Fruit fly (Drosophila melanogaster) whole organism, embryonic: ENCODE results near the gene Cpr78Ca.

Source experiments
- CG10959 ChIP-seq: fragments of 200-800 bp; sonication (Bioruptor generic); IDR thresholded peaks from 2 replicates; pipeline ENCODE4 v1.3.6; 2022; ENCODE audit warnings: missing biosample characterization, missing genetic modification characterization
- CG11504 ChIP-seq: fragments of 200-800 bp; sonication (Bioruptor generic); optimal IDR thresholded peaks from 3 replicates; lab custom pipeline; 2019; ENCODE audit warnings: missing biosample characterization, mild to moderate bottlenecking, missing genetic modification characterization, moderate library complexity
- CG16779 ChIP-seq: fragments of 200-800 bp; sonication (Bioruptor generic); IDR thresholded peaks from 2 replicates; pipeline ENCODE4 v1.3.6; 2022; ENCODE audit warnings: missing biosample characterization, missing genetic modification characterization
- CG17186 ChIP-seq: fragments of 200-800 bp; sonication (Bioruptor generic); optimal IDR thresholded peaks from 3 replicates; lab custom pipeline; 2017; ENCODE audit warnings: missing biosample characterization, missing genetic modification reagents, missing genetic modification characterization
- CG2116 ChIP-seq: fragments of 200-800 bp; sonication (Bioruptor generic); optimal IDR thresholded peaks from 3 replicates; lab custom pipeline; 2018; ENCODE audit warnings: missing biosample characterization, mild to moderate bottlenecking, missing genetic modification characterization
- CG2120 ChIP-seq: fragments of 200-800 bp; sonication (Bioruptor generic); optimal IDR thresholded peaks from 3 replicates; lab custom pipeline; 2016; ENCODE audit warnings: missing biosample characterization, missing genetic modification characterization
- CG9437 ChIP-seq: fragments of 200-800 bp; sonication (Bioruptor generic); optimal IDR thresholded peaks from 2 replicates; lab custom pipeline; 2018; ENCODE audit warnings: missing biosample characterization, mild to moderate bottlenecking, missing genetic modification characterization
- Camta ChIP-seq: fragments of 200-800 bp; sonication (Bioruptor generic); optimal IDR thresholded peaks from 2 replicates; lab custom pipeline; 2016; ENCODE audit warnings: missing biosample characterization, missing genetic modification characterization
- ac ChIP-seq: fragments of 200-800 bp; sonication (Bioruptor generic); optimal IDR thresholded peaks from 3 replicates; lab custom pipeline; 2017; ENCODE audit warnings: missing biosample characterization, mild to moderate bottlenecking, missing genetic modification characterization
- dmrt11E ChIP-seq: fragments of 200-800 bp; sonication (Bioruptor generic); optimal IDR thresholded peaks from 3 replicates; lab custom pipeline; 2018; ENCODE audit warnings: missing biosample characterization, mild to moderate bottlenecking, missing genetic modification characterization, moderate library complexity
- pum ChIP-seq: fragments of 200-800 bp; sonication (Bioruptor generic); optimal IDR thresholded peaks from 2 replicates; lab custom pipeline; 2016; ENCODE audit warnings: missing biosample characterization, missing genetic modification characterization
- unpg ChIP-seq: fragments of 200-800 bp; sonication (Bioruptor generic); optimal IDR thresholded peaks from 3 replicates; lab custom pipeline; 2018; ENCODE audit warnings: missing biosample characterization, mild to moderate bottlenecking, missing genetic modification characterization, moderate library complexity

dm6 chr3L:21259257-21259656 lies 33.3 kb downstream of the Cpr78Ca start:
- TF ChIP-seq CG17186 (GFP tag; lab: Kevin White, UChicago) (no peak), CG16779 (GFP tag; lab: Robert Waterston, UW) (no peak), pum (GFP tag; lab: Kevin White, UChicago) (no peak), CG11504 (tag; lab: Kevin White, UChicago) (peak; percentile 45), unpg (GFP tag; lab: Kevin White, UChicago) (no peak), CG9437 (GFP tag; lab: Kevin White, UChicago) (no peak), CG10959 (GFP tag; lab: Robert Waterston, UW) (no peak), dmrt11E (no peak), CG2120 (GFP tag; lab: Kevin White, UChicago) (no peak), ac (GFP tag; lab: Kevin White, UChicago) (no peak), Camta (GFP tag; lab: Kevin White, UChicago) (no peak), CG2116 (no peak)
